Fruit fly (Drosophila melanogaster): ENCODE measurements around the gene CG11381.

The CG11381 gene

dm6 chrX:1172756-1173422 lies 30.7 kb upstream of the CG11381 start (continued):
- no peak for TF ChIP-seq CG2875 (GFP tag; optimal IDR thresholded peaks at IDR 0.05)
- TF ChIP-seq CG16863 (GFP tag; optimal IDR thresholded peaks at IDR 0.05): no peak
- TF ChIP-seq tx (GFP tag; optimal IDR thresholded peaks at IDR 0.05): no peak
- TF ChIP-seq mam (GFP tag; optimal IDR thresholded peaks at IDR 0.05): no peak
- TF ChIP-seq CG34376 (GFP tag; optimal IDR thresholded peaks at IDR 0.05): peak; percentile 66
- no peak for TF ChIP-seq CG4404 (GFP tag; IDR thresholded peaks at IDR 0.05)
- TF ChIP-seq bcd (GFP tag; optimal IDR thresholded peaks at IDR 0.05): no peak
- TF ChIP-seq Tbp (GFP tag; optimal IDR thresholded peaks at IDR 0.05): no peak
- no peak for TF ChIP-seq pros (GFP tag; optimal IDR thresholded peaks at IDR 0.05)
- no peak for TF ChIP-seq org-1 (GFP tag; optimal IDR thresholded peaks at IDR 0.05)
- no peak for TF ChIP-seq Ets97D (GFP tag; optimal IDR thresholded peaks at IDR 0.05)
- TF ChIP-seq Rx (GFP tag; IDR thresholded peaks at IDR 0.05): no peak
- TF ChIP-seq CG12236 (GFP tag; optimal IDR thresholded peaks at IDR 0.05): no peak
- TF ChIP-seq CG1647 (GFP tag; optimal IDR thresholded peaks at IDR 0.05): no peak
- TF ChIP-seq CG15073 (GFP tag; optimal IDR thresholded peaks at IDR 0.05): no peak
- TF ChIP-seq gfzf (GFP tag; optimal IDR thresholded peaks at IDR 0.05): no peak
- no peak for TF ChIP-seq pho (GFP tag; optimal IDR thresholded peaks at IDR 0.05)
- peak; percentile 46 for TF ChIP-seq sug (tag; optimal IDR thresholded peaks at IDR 0.05)
- TF ChIP-seq sens (GFP tag): peak; percentile 1
- no peak for TF ChIP-seq H2.0 (GFP tag; IDR thresholded peaks at IDR 0.05)

dm6 chrX:1173564-1173963 lies 30.0 kb upstream of the CG11381 start:
- TF ChIP-seq lab (GFP tag; optimal IDR thresholded peaks at IDR 0.05) (peak; percentile 63), CG1233 (GFP tag; optimal IDR thresholded peaks at IDR 0.05) (no peak)

dm6 chrX:1175993-1176392 lies 27.6 kb upstream of the CG11381 start, which contains the start of gene CG11384:
Gene CG11384, minus strand, starts transcription at chrX:1176035.
- TF ChIP-seq CG17568 (GFP tag; optimal IDR thresholded peaks at IDR 0.05): no peak
- peak; percentile 47 for TF ChIP-seq CG34376 (GFP tag; optimal IDR thresholded peaks at IDR 0.05)
- no peak for TF ChIP-seq Optix (GFP tag; IDR thresholded peaks at IDR 0.05)
- TF ChIP-seq sd (tag; optimal IDR thresholded peaks at IDR 0.05): peak; percentile 75
- peak; percentile 27 for TF ChIP-seq mirr (GFP tag; optimal IDR thresholded peaks at IDR 0.05)
- TF ChIP-seq exex (tag; optimal IDR thresholded peaks at IDR 0.05): peak; percentile 90
- TF ChIP-seq Atf-2 (GFP tag; optimal IDR thresholded peaks at IDR 0.05): no peak
- peak; percentile 47 for TF ChIP-seq sug (tag; optimal IDR thresholded peaks at IDR 0.05)
- no peak for TF ChIP-seq Bdp1 (GFP tag; optimal IDR thresholded peaks at IDR 0.05)
- no peak for TF ChIP-seq CG10462 (GFP tag; optimal IDR thresholded peaks at IDR 0.05)
- no peak for TF ChIP-seq pfk (GFP tag; optimal IDR thresholded peaks at IDR 0.05)
- no peak for TF ChIP-seq CG15269 (tag; optimal IDR thresholded peaks at IDR 0.05)

- TF ChIP-seq CG6683 (GFP tag; optimal IDR thresholded peaks at IDR 0.05): no peak
- TF ChIP-seq CG3995 (GFP tag; optimal IDR thresholded peaks at IDR 0.05): peak; percentile 27
Observed at dm6 chrX:1179865-1180264, 23.7 kb upstream of the CG11381 start, which contains the start of gene CG11379. Gene CG11379, plus strand, starts transcription at chrX:1180165.

- TF ChIP-seq CG13296 (GFP tag; optimal IDR thresholded peaks at IDR 0.05): no peak
- TF ChIP-seq en (GFP tag; optimal IDR thresholded peaks at IDR 0.05): no peak
- no peak for TF ChIP-seq Hand (GFP tag; optimal IDR thresholded peaks at IDR 0.05)
- no peak for TF ChIP-seq D19B (GFP tag; optimal IDR thresholded peaks at IDR 0.05)
- TF ChIP-seq Hr78 (GFP tag; optimal IDR thresholded peaks at IDR 0.05): no peak
Observed at dm6 chrX:1180865-1181264, 22.7 kb upstream of the CG11381 start.
